Worm (Caenorhabditis elegans): Measurements from ENCODE around the gene mth-1.

DNA sequence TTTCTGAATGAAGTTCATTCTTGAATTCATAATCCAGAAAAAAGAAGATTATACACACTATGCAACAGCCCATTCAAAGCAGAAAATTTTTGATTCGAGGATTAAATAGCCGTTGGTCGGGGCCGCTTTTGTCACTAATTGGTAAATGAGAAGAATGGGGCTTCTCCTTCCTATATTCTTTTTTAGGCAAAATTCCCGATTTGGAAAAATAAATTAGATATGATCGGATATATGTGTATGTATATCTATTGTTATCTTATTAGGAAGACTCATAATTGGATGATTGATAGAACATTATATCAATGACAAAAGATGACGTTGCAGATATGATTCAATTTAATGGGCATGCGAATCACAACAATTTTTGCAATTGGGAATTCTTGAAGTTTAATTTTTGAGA lies 53.4 kb downstream of the mth-1 start:
- TF ChIP-seq dpff-1 (tag; optimal IDR thresholded peaks at IDR 0.05) (no peak), unc-130 (GFP tag; optimal IDR thresholded peaks at IDR 0.05) (no peak), egl-18 (GFP tag; IDR thresholded peaks at IDR 0.05) (no peak), sea-2 (GFP tag; IDR thresholded peaks at IDR 0.05) (no peak), ama-1 (optimal IDR thresholded peaks at IDR 0.05) (no peak), ama-1 (GFP tag; optimal IDR thresholded peaks at IDR 0.05) (no peak)
